Worm (Caenorhabditis elegans) whole organism, L2 larva: ENCODE measurements around the gene sre-32.

Experiments
- F13H6.1 ChIP-seq: sonication (generic microtip); optimal IDR thresholded peaks from 2 replicates; lab custom pipeline; 2016; ENCODE audit warnings: missing genetic modification characterization, missing compliant biosample characterization
- R02D3.7 ChIP-seq: fragments of 150-350 bp; optimal IDR thresholded peaks from 2 replicates; lab custom pipeline; 2014; ENCODE audit warnings: missing biosample characterization, missing genetic modification characterization
- Y55F3AM.14 ChIP-seq: fragments of 200-800 bp; sonication (Bioruptor generic); optimal IDR thresholded peaks from 2 replicates; lab custom pipeline; 2018; ENCODE audit warnings: mild to moderate bottlenecking, missing genetic modification characterization, missing compliant biosample characterization
- alr-1 ChIP-seq: fragments of 150-350 bp; optimal IDR thresholded peaks from 2 replicates; lab custom pipeline; 2014; ENCODE audit warnings: missing biosample characterization, missing genetic modification characterization
- aly-2 ChIP-seq: fragments of 150-350 bp; optimal IDR thresholded peaks from 2 replicates; lab custom pipeline; 2014; ENCODE audit warnings: missing biosample characterization, missing genetic modification characterization
- blmp-1 ChIP-seq: sonication (generic microtip); optimal IDR thresholded peaks from 2 replicates; lab custom pipeline; 2017; ENCODE audit warnings: missing genetic modification characterization, mild to moderate bottlenecking, missing compliant biosample characterization, antibody characterized with exemption, moderate library complexity; ENCODE audit not compliant: insufficient read depth
- ceh-16 ChIP-seq: fragments of 150-350 bp; optimal IDR thresholded peaks from 2 replicates; lab custom pipeline; 2014; ENCODE audit warnings: missing biosample characterization, missing genetic modification characterization
- ceh-82 ChIP-seq: fragments of 150-350 bp; optimal IDR thresholded peaks from 2 replicates; lab custom pipeline; 2014; ENCODE audit warnings: missing biosample characterization, missing genetic modification characterization
- crh-2 ChIP-seq: sonication (generic microtip); optimal IDR thresholded peaks from 2 replicates; lab custom pipeline; 2017; ENCODE audit warnings: missing biosample characterization, missing genetic modification characterization
- dmd-4 ChIP-seq: sonication (generic microtip); optimal IDR thresholded peaks from 2 replicates; lab custom pipeline; 2017; ENCODE audit warnings: missing biosample characterization, missing genetic modification characterization
- egl-27 ChIP-seq: sonication (generic microtip); optimal IDR thresholded peaks from 3 replicates; lab custom pipeline; 2017; ENCODE audit warnings: missing biosample characterization, missing genetic modification reagents, missing genetic modification characterization
- fos-1 ChIP-seq: fragments of 150-350 bp; optimal IDR thresholded peaks from 2 replicates; lab custom pipeline; 2014; ENCODE audit warnings: missing biosample characterization, missing genetic modification characterization
- lin-11 ChIP-seq: fragments of 150-350 bp; sonication (generic microtip); optimal IDR thresholded peaks from 2 replicates; lab custom pipeline; 2014; ENCODE audit warnings: missing biosample characterization, missing genetic modification characterization, inconsistent platforms, mixed read lengths
- lin-13 ChIP-seq: fragments of 150-350 bp; optimal IDR thresholded peaks from 2 replicates; lab custom pipeline; 2014; ENCODE audit warnings: missing biosample characterization, missing genetic modification reagents, missing genetic modification characterization
- lsy-2 ChIP-seq, 2 experiments: fragments of 150-350 bp in 1 of 2; sonication (generic microtip) in 1 of 2; optimal IDR thresholded peaks; 2 replicates each; lab custom pipeline; 2014 to 2017; ENCODE audit warnings: missing biosample characterization in 2 of 2, missing genetic modification characterization in 2 of 2
- mab-5 ChIP-seq: fragments of 150-350 bp; optimal IDR thresholded peaks from 2 replicates; lab custom pipeline; 2014; ENCODE audit warnings: missing biosample characterization, missing genetic modification characterization
- mdl-1 ChIP-seq, 2 experiments: fragments of 150-350 bp in 1 of 2; sonication (generic microtip) in 1 of 2; optimal IDR thresholded peaks; 2 replicates each; lab custom pipeline; 2017; ENCODE audit warnings: missing biosample characterization in 2 of 2, missing genetic modification characterization in 2 of 2
- nhr-10 ChIP-seq: sonication (generic microtip); optimal IDR thresholded peaks from 2 replicates; lab custom pipeline; 2017; ENCODE audit warnings: missing biosample characterization, missing genetic modification characterization
- nhr-11 ChIP-seq: fragments of 150-350 bp; optimal IDR thresholded peaks from 2 replicates; lab custom pipeline; 2014; ENCODE audit warnings: missing biosample characterization, missing genetic modification characterization
- nhr-129 ChIP-seq: fragments of 150-350 bp; optimal IDR thresholded peaks from 2 replicates; lab custom pipeline; 2014; ENCODE audit warnings: missing biosample characterization, missing genetic modification characterization
- nhr-21 ChIP-seq: fragments of 150-350 bp; optimal IDR thresholded peaks from 2 replicates; lab custom pipeline; 2014; ENCODE audit warnings: missing biosample characterization, missing genetic modification characterization
- nhr-23 ChIP-seq: fragments of 150-350 bp; optimal IDR thresholded peaks from 2 replicates; lab custom pipeline; 2014; ENCODE audit warnings: missing biosample characterization, missing genetic modification reagents, missing genetic modification characterization
- nhr-237 ChIP-seq: fragments of 150-350 bp; optimal IDR thresholded peaks from 2 replicates; lab custom pipeline; 2014; ENCODE audit warnings: missing biosample characterization, missing genetic modification characterization
- nhr-25 ChIP-seq: fragments of 150-350 bp; sonication (generic microtip); optimal IDR thresholded peaks from 3 replicates; lab custom pipeline; 2014; ENCODE audit warnings: missing biosample characterization, missing genetic modification characterization
- nhr-6 ChIP-seq: fragments of 150-350 bp; optimal IDR thresholded peaks from 2 replicates; lab custom pipeline; 2014; ENCODE audit warnings: missing biosample characterization, missing genetic modification characterization
- nhr-77 ChIP-seq: fragments of 150-350 bp; optimal IDR thresholded peaks from 2 replicates; lab custom pipeline; 2014; ENCODE audit warnings: missing biosample characterization, missing genetic modification characterization
- peb-1 ChIP-seq: fragments of 150-350 bp; optimal IDR thresholded peaks from 2 replicates; lab custom pipeline; 2014; ENCODE audit warnings: missing biosample characterization, missing genetic modification characterization
- sem-4 ChIP-seq: fragments of 150-350 bp; optimal IDR thresholded peaks from 2 replicates; lab custom pipeline; 2014; ENCODE audit warnings: missing biosample characterization, missing genetic modification reagents, missing genetic modification characterization
- skn-1 ChIP-seq: sonication (generic microtip); optimal IDR thresholded peaks from 2 replicates; lab custom pipeline; 2017; ENCODE audit warnings: missing biosample characterization, missing genetic modification characterization
- sma-3 ChIP-seq: sonication (generic microtip); optimal IDR thresholded peaks from 2 replicates; lab custom pipeline; 2016; ENCODE audit warnings: missing genetic modification reagents, missing genetic modification characterization, missing compliant biosample characterization
- sma-9 ChIP-seq, 2 experiments: fragments of 150-350 bp in 1 of 2; sonication (generic microtip) in 1 of 2; optimal IDR thresholded peaks; 2 replicates each; lab custom pipeline; 2014 to 2016; ENCODE audit warnings: missing genetic modification characterization in 2 of 2, mild to moderate bottlenecking in 1 of 2, missing biosample characterization in 1 of 2, missing compliant biosample characterization in 1 of 2, missing genetic modification reagents in 1 of 2, moderate library complexity in 1 of 2
- unc-39 ChIP-seq: fragments of 150-350 bp; optimal IDR thresholded peaks from 2 replicates; lab custom pipeline; 2014; ENCODE audit warnings: missing biosample characterization, missing genetic modification characterization
- unc-55 ChIP-seq: fragments of 150-350 bp; sonication (generic microtip); optimal IDR thresholded peaks from 3 replicates; lab custom pipeline; 2014; ENCODE audit warnings: missing biosample characterization, missing genetic modification reagents, missing genetic modification characterization
- unc-62 ChIP-seq: fragments of 150-350 bp; optimal IDR thresholded peaks from 2 replicates; lab custom pipeline; 2014; ENCODE audit warnings: missing biosample characterization, missing genetic modification reagents, missing genetic modification characterization
- zag-1 ChIP-seq: fragments of 150-350 bp; optimal IDR thresholded peaks from 2 replicates; lab custom pipeline; 2014; ENCODE audit warnings: missing biosample characterization, missing genetic modification characterization
- ztf-1 ChIP-seq: fragments of 200-800 bp; sonication (Bioruptor generic); conservative IDR thresholded peaks from 2 replicates; pipeline ENCODE4 v1.3.6; 2022; ENCODE audit warnings: missing genetic modification characterization, missing compliant biosample characterization
- ztf-11 ChIP-seq: sonication (generic microtip); optimal IDR thresholded peaks from 2 replicates; lab custom pipeline; 2017; ENCODE audit warnings: missing biosample characterization, missing genetic modification characterization

The sre-32 gene

ce11 chrII:12488810-12489209 is 32.3 kb upstream of the sre-32 start:
- no peak for TF ChIP-seq crh-2
- no peak for TF ChIP-seq ztf-1 (GFP tag; lab: Robert Waterston, UW)
- TF ChIP-seq lsy-2 (tag; optimal IDR thresholded peaks at IDR 0.05; lab: Kevin White, UChicago) = no peak
- no peak for TF ChIP-seq mdl-1 (tag; optimal IDR thresholded peaks at IDR 0.05; lab: Kevin White, UChicago)
- no peak for TF ChIP-seq egl-27 (tag; lab: Kevin White, UChicago)
- TF ChIP-seq lin-13 (GFP tag; lab: Kevin White, UChicago) = no peak
- no peak for TF ChIP-seq skn-1 (tag; lab: Kevin White, UChicago)
- TF ChIP-seq nhr-6 (tag; lab: Kevin White, UChicago) = no peak
- TF ChIP-seq fos-1 (tag; lab: Kevin White, UChicago) = no peak
- TF ChIP-seq nhr-25 (tag; lab: Kevin White, UChicago) = no peak
- no peak for TF ChIP-seq nhr-129 (tag; lab: Kevin White, UChicago)
- TF ChIP-seq ztf-11 (tag; lab: Kevin White, UChicago) = no peak
- TF ChIP-seq peb-1 (tag; lab: Kevin White, UChicago) = no peak
- TF ChIP-seq ceh-82 (tag; lab: Kevin White, UChicago) = no peak
- no peak for TF ChIP-seq sem-4
- TF ChIP-seq blmp-1 (tag; lab: Kevin White, UChicago) = no peak
- TF ChIP-seq R02D3.7 (tag; lab: Kevin White, UChicago) = no peak
- TF ChIP-seq nhr-237 = no peak
- TF ChIP-seq nhr-21 (tag; lab: Kevin White, UChicago) = no peak
- no peak for TF ChIP-seq lin-11 (tag; lab: Kevin White, UChicago)
- TF ChIP-seq, all 48 proteins: peak for 0

- TF ChIP-seq unc-39 (tag; lab: Kevin White, UChicago) (no peak), nhr-77 (tag; lab: Kevin White, UChicago) (no peak)
Measured at ce11 chrII:12485060-12485459, 28.5 kb upstream of the sre-32 start, which contains the start of gene F15A4.10. F15A4.10 (minus strand) TSS chrII:12485160.

- TF ChIP-seq dmd-4 (no peak), nhr-237 (no peak), nhr-6 (tag; lab: Kevin White, UChicago) (no peak), F13H6.1 (no peak), ztf-1 (GFP tag; lab: Robert Waterston, UW) (no peak), alr-1 (tag; lab: Kevin White, UChicago) (no peak), nhr-23 (tag; lab: Kevin White, UChicago) (no peak), skn-1 (tag; lab: Kevin White, UChicago) (no peak), ztf-11 (tag; lab: Kevin White, UChicago) (no peak), aly-2 (no peak), unc-62 (GFP tag; lab: Kevin White, UChicago) (no peak), nhr-25 (tag; lab: Kevin White, UChicago) (no peak), mab-5 (no peak), sma-3 (GFP tag; lab: Kevin White, UChicago) (no peak), sma-9 (GFP tag; optimal IDR thresholded peaks at IDR 0.05; lab: Kevin White, UChicago) (no peak), sma-9 (tag; optimal IDR thresholded peaks at IDR 0.05; lab: Kevin White, UChicago) (no peak), Y55F3AM.14 (no peak), zag-1 (tag; lab: Kevin White, UChicago) (no peak), unc-55 (no peak), nhr-10 (tag; lab: Kevin White, UChicago) (no peak)
Measured at ce11 chrII:12482622-12483021, 26.1 kb upstream of the sre-32 start, which contains the start of gene fbxb-102. fbxb-102 (plus strand) TSS chrII:12482922.

ce11 chrII:12481645-12482044 is 25.1 kb upstream of the sre-32 start:
- TF ChIP-seq egl-27 (tag; lab: Kevin White, UChicago) (no peak), ztf-11 (tag; lab: Kevin White, UChicago) (no peak), ceh-16 (tag; lab: Kevin White, UChicago) (no peak), nhr-237 (no peak), alr-1 (tag; lab: Kevin White, UChicago) (no peak), nhr-10 (tag; lab: Kevin White, UChicago) (no peak), mdl-1 (tag; optimal IDR thresholded peaks at IDR 0.05; lab: Kevin White, UChicago) (no peak), blmp-1 (tag; lab: Kevin White, UChicago) (no peak), nhr-11 (no peak)
